Worm (Caenorhabditis elegans) whole organism, mixed stage, embryonic: ENCODE measurements around the gene F18E3.10.

Experiments
- M03D4.4 ChIP-seq: sonication (generic microtip); optimal IDR thresholded peaks from 2 replicates; lab custom pipeline; 2017; ENCODE audit warnings: mild to moderate bottlenecking, missing genetic modification characterization, missing compliant biosample characterization
- blmp-1 ChIP-seq: fragments of 150-350 bp; optimal IDR thresholded peaks from 2 replicates; lab custom pipeline; 2014; ENCODE audit warnings: missing biosample characterization, missing genetic modification characterization
- ceh-39 ChIP-seq: fragments of 150-350 bp; optimal IDR thresholded peaks from 2 replicates; lab custom pipeline; 2014; ENCODE audit warnings: missing biosample characterization, missing genetic modification characterization
- ceh-83 ChIP-seq: fragments of 200-800 bp; sonication (Bioruptor generic); optimal IDR thresholded peaks from 2 replicates; lab custom pipeline; 2018; ENCODE audit warnings: mild to moderate bottlenecking, missing genetic modification characterization, missing compliant biosample characterization
- ces-1 ChIP-seq: fragments of 150-350 bp; optimal IDR thresholded peaks from 2 replicates; lab custom pipeline; 2014; ENCODE audit warnings: missing biosample characterization, missing genetic modification reagents, missing genetic modification characterization
- cnd-1 ChIP-seq: fragments of 200-800 bp; sonication (Bioruptor generic); optimal IDR thresholded peaks from 2 replicates; lab custom pipeline; 2018; ENCODE audit warnings: mild to moderate bottlenecking, missing genetic modification characterization, missing compliant biosample characterization
- drap-1 ChIP-seq: fragments of 200-800 bp; sonication (Bioruptor generic); optimal IDR thresholded peaks from 3 replicates; lab custom pipeline; 2018; ENCODE audit warnings: mild to moderate bottlenecking, missing genetic modification characterization, missing compliant biosample characterization
- elt-1 ChIP-seq: sonication (generic microtip); optimal IDR thresholded peaks from 2 replicates; lab custom pipeline; 2017; ENCODE audit warnings: missing genetic modification characterization, mild to moderate bottlenecking, missing compliant biosample characterization, antibody characterized with exemption, moderate library complexity, borderline replicate concordance; ENCODE audit not compliant: insufficient read depth
- elt-3 ChIP-seq: fragments of 150-350 bp; optimal IDR thresholded peaks from 2 replicates; lab custom pipeline; 2014; ENCODE audit warnings: missing biosample characterization, missing genetic modification characterization
- flh-1 ChIP-seq: fragments of 200-800 bp; sonication (Bioruptor generic); optimal IDR thresholded peaks from 2 replicates; lab custom pipeline; 2018; ENCODE audit warnings: mild to moderate bottlenecking, missing genetic modification characterization, moderate library complexity, missing compliant biosample characterization
- ham-2 ChIP-seq: fragments of 200-800 bp; sonication (Bioruptor generic); optimal IDR thresholded peaks from 2 replicates; lab custom pipeline; 2018; ENCODE audit warnings: mild to moderate bottlenecking, missing genetic modification characterization, missing compliant biosample characterization
- hlh-1 ChIP-seq: fragments of 150-350 bp; optimal IDR thresholded peaks from 2 replicates; lab custom pipeline; 2014; ENCODE audit warnings: missing biosample characterization, missing genetic modification reagents, missing genetic modification characterization
- lin-13 ChIP-seq: fragments of 150-350 bp; optimal IDR thresholded peaks from 2 replicates; lab custom pipeline; 2014; ENCODE audit warnings: missing biosample characterization, missing genetic modification characterization
- lin-32 ChIP-seq: fragments of 200-800 bp; sonication (Bioruptor generic); optimal IDR thresholded peaks from 2 replicates; lab custom pipeline; 2018; ENCODE audit warnings: mild to moderate bottlenecking, missing genetic modification characterization, missing compliant biosample characterization
- lsy-2 ChIP-seq: fragments of 150-350 bp; optimal IDR thresholded peaks from 2 replicates; lab custom pipeline; 2014; ENCODE audit warnings: missing biosample characterization, missing genetic modification characterization
- mab-5 ChIP-seq: fragments of 150-350 bp; optimal IDR thresholded peaks from 2 replicates; lab custom pipeline; 2014; ENCODE audit warnings: missing biosample characterization, missing genetic modification characterization
- mep-1 ChIP-seq: fragments of 150-350 bp; optimal IDR thresholded peaks from 2 replicates; lab custom pipeline; 2017; ENCODE audit warnings: missing biosample characterization, missing genetic modification reagents, missing genetic modification characterization, inconsistent platforms
- mls-2 ChIP-seq: sonication (generic microtip); optimal IDR thresholded peaks from 2 replicates; lab custom pipeline; 2016; ENCODE audit warnings: mild to moderate bottlenecking, missing genetic modification characterization, moderate library complexity, missing compliant biosample characterization
- nhr-12 ChIP-seq: fragments of 150-350 bp; optimal IDR thresholded peaks from 2 replicates; lab custom pipeline; 2014; ENCODE audit warnings: missing biosample characterization, missing genetic modification characterization
- nhr-2 ChIP-seq: fragments of 150-350 bp; optimal IDR thresholded peaks from 2 replicates; lab custom pipeline; 2014; ENCODE audit warnings: missing biosample characterization, missing genetic modification characterization
- nhr-237 ChIP-seq: fragments of 150-350 bp; optimal IDR thresholded peaks from 2 replicates; lab custom pipeline; 2014; ENCODE audit warnings: missing biosample characterization, missing genetic modification characterization
- nhr-28 ChIP-seq: fragments of 150-350 bp; optimal IDR thresholded peaks from 2 replicates; lab custom pipeline; 2014; ENCODE audit warnings: missing biosample characterization, missing genetic modification characterization
- nhr-76 ChIP-seq: sonication (generic microtip); optimal IDR thresholded peaks from 2 replicates; lab custom pipeline; 2017; ENCODE audit warnings: missing biosample characterization, missing genetic modification characterization
- sem-2 ChIP-seq: fragments of 200-800 bp; sonication (Bioruptor generic); optimal IDR thresholded peaks from 2 replicates; lab custom pipeline; 2018; ENCODE audit warnings: mild to moderate bottlenecking, missing genetic modification characterization, missing compliant biosample characterization
- snpc-4 ChIP-seq: fragments of 150-350 bp; optimal IDR thresholded peaks from 2 replicates; lab custom pipeline; 2014; ENCODE audit warnings: missing biosample characterization, missing genetic modification characterization
- sptf-1 ChIP-seq: sonication (generic microtip); optimal IDR thresholded peaks from 2 replicates; lab custom pipeline; 2017; ENCODE audit warnings: mild to moderate bottlenecking, missing genetic modification characterization, moderate library complexity, missing compliant biosample characterization
- tbx-8 ChIP-seq: fragments of 200-800 bp; sonication (Bioruptor generic); optimal IDR thresholded peaks from 2 replicates; lab custom pipeline; 2018; ENCODE audit warnings: mild to moderate bottlenecking, missing genetic modification characterization, moderate library complexity, missing compliant biosample characterization
- unc-120 ChIP-seq: sonication (generic microtip); optimal IDR thresholded peaks from 2 replicates; lab custom pipeline; 2017; ENCODE audit warnings: missing genetic modification characterization, missing compliant biosample characterization; ENCODE audit not compliant: poor library complexity, severe bottlenecking
- unc-39 ChIP-seq: fragments of 150-350 bp; optimal IDR thresholded peaks from 2 replicates; lab custom pipeline; 2014; ENCODE audit warnings: missing biosample characterization, missing genetic modification characterization
- unc-62 ChIP-seq: fragments of 150-350 bp; optimal IDR thresholded peaks from 2 replicates; lab custom pipeline; 2014; ENCODE audit warnings: missing biosample characterization, missing genetic modification reagents, missing genetic modification characterization
- zip-8 ChIP-seq: fragments of 150-350 bp; optimal IDR thresholded peaks from 2 replicates; lab custom pipeline; 2014; ENCODE audit warnings: missing biosample characterization, missing genetic modification characterization
- ztf-11 ChIP-seq: fragments of 150-350 bp; optimal IDR thresholded peaks from 2 replicates; lab custom pipeline; 2014; ENCODE audit warnings: missing biosample characterization, missing genetic modification characterization

Gene F18E3.10

ce11 chrV:7436509-7436908, 12.3 kb upstream of the F18E3.10 start:
- TF ChIP-seq ztf-11 (tag; lab: Kevin White, UChicago) (no peak), cnd-1 (no peak), elt-3 (tag; lab: Kevin White, UChicago) (no peak), drap-1 (GFP tag; lab: Kevin White, UChicago) (no peak), zip-8 (no peak), mep-1 (tag; lab: Kevin White, UChicago) (no peak), nhr-28 (tag; lab: Kevin White, UChicago) (no peak), nhr-12 (tag; lab: Kevin White, UChicago) (no peak), mls-2 (tag; lab: Kevin White, UChicago) (no peak), nhr-76 (no peak), flh-1 (GFP tag; lab: Kevin White, UChicago) (no peak), nhr-2 (tag; lab: Kevin White, UChicago) (no peak), ceh-83 (GFP tag; lab: Kevin White, UChicago) (no peak), lin-13 (tag; lab: Kevin White, UChicago) (no peak), lin-32 (GFP tag; lab: Kevin White, UChicago) (no peak), ces-1 (GFP tag; lab: Kevin White, UChicago) (no peak)

ce11 chrV:7435376-7436204, 11.4 kb upstream of the F18E3.10 start, which contains the start of the genes ddo-2 and F25E5.8:
ddo-2 (minus strand) TSS chrV:7435705.
F25E5.8 (plus strand) TSS chrV:7435930.
- TF ChIP-seq drap-1 (GFP tag; lab: Kevin White, UChicago) = no peak
- TF ChIP-seq ceh-39 = no peak
- no peak for TF ChIP-seq ces-1 (GFP tag; lab: Kevin White, UChicago)
- no peak for TF ChIP-seq lin-32 (GFP tag; lab: Kevin White, UChicago)
- TF ChIP-seq lin-13 (tag; lab: Kevin White, UChicago) = no peak
- no peak for TF ChIP-seq elt-1 (tag; lab: Kevin White, UChicago)
- TF ChIP-seq sptf-1 = no peak
- TF ChIP-seq cnd-1 = no peak
- no peak for TF ChIP-seq unc-62 (GFP tag; lab: Kevin White, UChicago)
- TF ChIP-seq mep-1 (tag; lab: Kevin White, UChicago) = no peak
- TF ChIP-seq hlh-1 (tag; lab: Kevin White, UChicago) = no peak
- no peak for TF ChIP-seq sem-2 (GFP tag; lab: Kevin White, UChicago)
- no peak for TF ChIP-seq nhr-28 (tag; lab: Kevin White, UChicago)

- TF ChIP-seq drap-1 (GFP tag; lab: Kevin White, UChicago) (no peak), zip-8 (no peak), ham-2 (no peak), unc-62 (GFP tag; lab: Kevin White, UChicago) (no peak), M03D4.4 (tag; lab: Kevin White, UChicago) (no peak), nhr-76 (no peak), ceh-39 (no peak), nhr-28 (tag; lab: Kevin White, UChicago) (no peak), unc-39 (no peak), elt-1 (tag; lab: Kevin White, UChicago) (no peak), snpc-4 (no peak), cnd-1 (no peak), lin-13 (tag; lab: Kevin White, UChicago) (no peak), nhr-237 (tag; lab: Kevin White, UChicago) (no peak), mab-5 (tag; lab: Kevin White, UChicago) (no peak), ceh-83 (GFP tag; lab: Kevin White, UChicago) (no peak), lsy-2 (tag; lab: Kevin White, UChicago) (no peak), elt-3 (tag; lab: Kevin White, UChicago) (no peak)
These were observed 10.6 kb upstream of the F18E3.10 start for ce11 chrV:7434805-7435363.

DNA sequence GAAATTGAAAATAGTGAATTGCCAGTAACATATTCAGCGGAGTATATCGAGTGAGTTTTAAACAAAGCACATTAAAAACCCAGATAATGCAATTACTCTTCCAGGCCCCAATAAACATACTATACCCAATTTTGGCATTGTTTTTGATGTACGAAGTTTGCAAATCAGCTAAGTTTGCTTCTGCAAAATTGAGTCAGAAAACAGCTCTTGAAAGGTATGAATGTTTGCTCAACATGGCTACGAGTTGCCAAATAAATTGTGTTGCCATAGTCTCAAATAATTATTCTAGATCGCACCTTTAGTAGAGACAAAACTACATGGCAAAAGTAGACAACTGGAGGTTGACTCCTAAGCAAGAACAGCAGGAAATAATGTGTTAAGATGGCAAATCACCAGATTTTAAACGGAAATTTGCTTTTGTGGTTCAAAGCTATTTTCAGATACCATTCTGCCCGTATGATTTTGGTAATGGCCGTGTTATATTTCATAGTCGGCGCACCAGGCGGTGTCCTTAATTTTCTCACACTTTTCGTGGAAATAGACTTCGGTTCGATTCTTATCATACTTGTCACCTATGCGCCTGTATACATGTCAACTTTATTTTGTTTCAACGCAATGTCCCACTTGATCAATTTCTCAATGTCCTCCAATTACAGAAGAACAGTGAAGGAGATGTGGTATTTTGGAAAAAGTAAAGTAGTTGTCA, 8.4 kb upstream of the F18E3.10 start:
- TF ChIP-seq drap-1 (GFP tag; lab: Kevin White, UChicago) (no peak), hlh-1 (tag; lab: Kevin White, UChicago) (no peak), mab-5 (tag; lab: Kevin White, UChicago) (no peak), unc-39 (no peak), tbx-8 (no peak), snpc-4 (no peak), mep-1 (tag; lab: Kevin White, UChicago) (no peak), lin-13 (tag; lab: Kevin White, UChicago) (no peak), elt-1 (tag; lab: Kevin White, UChicago) (no peak), nhr-12 (tag; lab: Kevin White, UChicago) (no peak), lin-32 (GFP tag; lab: Kevin White, UChicago) (no peak), blmp-1 (no peak), flh-1 (GFP tag; lab: Kevin White, UChicago) (no peak), nhr-2 (tag; lab: Kevin White, UChicago) (no peak), unc-120 (tag; lab: Kevin White, UChicago) (no peak), M03D4.4 (tag; lab: Kevin White, UChicago) (no peak), ceh-83 (GFP tag; lab: Kevin White, UChicago) (no peak), zip-8 (no peak)
